Worm (Caenorhabditis elegans) whole organism, L3 larva: ENCODE measurements around the gene Y45G5AM.7.

Experiments
- R02D3.7 ChIP-seq: fragments of 150-350 bp; optimal IDR thresholded peaks from 2 replicates; lab custom pipeline; 2014; ENCODE audit warnings: missing biosample characterization, missing genetic modification characterization
- ZK546.5 ChIP-seq: sonication (generic microtip); optimal IDR thresholded peaks from 2 replicates; lab custom pipeline; 2017; ENCODE audit warnings: missing biosample characterization, missing genetic modification characterization
- ama-1 ChIP-seq: fragments of 150-350 bp; optimal IDR thresholded peaks from 2 replicates; lab custom pipeline; 2018
- ceh-16 ChIP-seq: sonication (generic microtip); optimal IDR thresholded peaks from 2 replicates; lab custom pipeline; 2017; ENCODE audit warnings: missing biosample characterization, missing genetic modification characterization
- ceh-9 ChIP-seq: sonication (generic microtip); optimal IDR thresholded peaks from 2 replicates; lab custom pipeline; 2018; ENCODE audit warnings: missing biosample characterization, missing genetic modification characterization
- daf-12 ChIP-seq: fragments of 150-350 bp; optimal IDR thresholded peaks from 2 replicates; lab custom pipeline; 2014; ENCODE audit warnings: missing biosample characterization, missing genetic modification reagents, missing genetic modification characterization
- egl-27 ChIP-seq: sonication (generic microtip); optimal IDR thresholded peaks from 4 replicates; lab custom pipeline; 2017; ENCODE audit warnings: missing biosample characterization, missing genetic modification reagents, missing genetic modification characterization
- egl-5 ChIP-seq: fragments of 150-350 bp; optimal IDR thresholded peaks from 2 replicates; lab custom pipeline; 2017; ENCODE audit warnings: missing biosample characterization, missing genetic modification reagents, missing genetic modification characterization, inconsistent platforms
- elt-1 ChIP-seq: fragments of 150-350 bp; optimal IDR thresholded peaks from 2 replicates; lab custom pipeline; 2014; ENCODE audit warnings: missing biosample characterization, missing genetic modification characterization
- elt-2 ChIP-seq: sonication (generic microtip); optimal IDR thresholded peaks from 2 replicates; lab custom pipeline; 2016; ENCODE audit warnings: missing genetic modification reagents, mild to moderate bottlenecking, missing genetic modification characterization, missing compliant biosample characterization
- elt-3 ChIP-seq, 3 experiments: fragments of 150-350 bp in 1 of 3; sonication (generic microtip) in 2 of 3; optimal IDR thresholded peaks; 2 replicates in 2 of 3; 4 replicates in 1 of 3; lab custom pipeline; 2014 to 2017; ENCODE audit warnings: missing biosample characterization in 3 of 3, missing genetic modification characterization in 3 of 3
- eor-1 ChIP-seq, 2 experiments: fragments of 150-350 bp; optimal IDR thresholded peaks; 2 replicates each; lab custom pipeline; 2014 to 2018; ENCODE audit warnings: missing biosample characterization in 2 of 2, missing genetic modification characterization in 2 of 2
- fkh-2 ChIP-seq: fragments of 150-350 bp; optimal IDR thresholded peaks from 2 replicates; lab custom pipeline; 2014; ENCODE audit warnings: missing biosample characterization, missing genetic modification reagents, missing genetic modification characterization
- fos-1 ChIP-seq: fragments of 150-350 bp; optimal IDR thresholded peaks from 2 replicates; lab custom pipeline; 2014; ENCODE audit warnings: missing biosample characterization, missing genetic modification characterization
- jun-1 ChIP-seq: fragments of 150-350 bp; optimal IDR thresholded peaks from 2 replicates; lab custom pipeline; 2014; ENCODE audit warnings: missing biosample characterization, missing genetic modification reagents, missing genetic modification characterization
- lin-15B ChIP-seq: fragments of 150-350 bp; optimal IDR thresholded peaks from 2 replicates; lab custom pipeline; 2014; ENCODE audit warnings: missing biosample characterization, missing genetic modification characterization
- lsy-12 ChIP-seq: sonication (generic microtip); optimal IDR thresholded peaks from 2 replicates; lab custom pipeline; 2016; ENCODE audit warnings: mild to moderate bottlenecking, missing genetic modification characterization, missing compliant biosample characterization
- nfya-1 ChIP-seq: sonication (generic microtip); optimal IDR thresholded peaks from 2 replicates; lab custom pipeline; 2017; ENCODE audit warnings: missing genetic modification characterization, mild to moderate bottlenecking, missing compliant biosample characterization, antibody characterized with exemption, moderate library complexity; ENCODE audit not compliant: insufficient read depth
- nhr-11 ChIP-seq: fragments of 150-350 bp; optimal IDR thresholded peaks from 2 replicates; lab custom pipeline; 2014; ENCODE audit warnings: missing biosample characterization, missing genetic modification characterization
- nhr-12 ChIP-seq: fragments of 150-350 bp; optimal IDR thresholded peaks from 2 replicates; lab custom pipeline; 2014; ENCODE audit warnings: missing biosample characterization, missing genetic modification characterization
- nhr-23 ChIP-seq: fragments of 150-350 bp; optimal IDR thresholded peaks from 2 replicates; lab custom pipeline; 2014; ENCODE audit warnings: missing biosample characterization, missing genetic modification reagents, missing genetic modification characterization
- nhr-237 ChIP-seq: fragments of 150-350 bp; optimal IDR thresholded peaks from 2 replicates; lab custom pipeline; 2014; ENCODE audit warnings: missing biosample characterization, missing genetic modification characterization
- nhr-25 ChIP-seq: sonication (generic microtip); optimal IDR thresholded peaks from 2 replicates; lab custom pipeline; 2017; ENCODE audit warnings: missing biosample characterization, missing genetic modification characterization
- nhr-28 ChIP-seq: fragments of 150-350 bp; optimal IDR thresholded peaks from 2 replicates; lab custom pipeline; 2014; ENCODE audit warnings: missing biosample characterization, missing genetic modification characterization
- nhr-67 ChIP-seq: fragments of 150-350 bp; optimal IDR thresholded peaks from 2 replicates; lab custom pipeline; 2014; ENCODE audit warnings: missing biosample characterization, missing genetic modification characterization
- nhr-76 ChIP-seq: fragments of 150-350 bp; sonication (generic microtip); optimal IDR thresholded peaks from 5 replicates; lab custom pipeline; 2014; ENCODE audit warnings: missing biosample characterization, missing genetic modification characterization
- nhr-77 ChIP-seq: fragments of 150-350 bp; optimal IDR thresholded peaks from 2 replicates; lab custom pipeline; 2014; ENCODE audit warnings: missing biosample characterization, missing genetic modification characterization
- pha-4 ChIP-seq: fragments of 150-350 bp; optimal IDR thresholded peaks from 2 replicates; lab custom pipeline; 2014; ENCODE audit warnings: missing biosample characterization, missing genetic modification reagents, missing genetic modification characterization
- pqm-1 ChIP-seq: fragments of 150-350 bp; optimal IDR thresholded peaks from 2 replicates; lab custom pipeline; 2017; ENCODE audit warnings: missing biosample characterization, missing genetic modification characterization, inconsistent platforms
- sea-2 ChIP-seq: fragments of 150-350 bp; sonication (generic microtip); optimal IDR thresholded peaks from 4 replicates; lab custom pipeline; 2014; ENCODE audit warnings: missing biosample characterization, missing genetic modification reagents, missing genetic modification characterization
- snpc-4 ChIP-seq: fragments of 150-350 bp; optimal IDR thresholded peaks from 2 replicates; lab custom pipeline; 2014; ENCODE audit warnings: missing biosample characterization, missing genetic modification characterization
- tbx-2 ChIP-seq: sonication (generic microtip); optimal IDR thresholded peaks from 2 replicates; lab custom pipeline; 2016; ENCODE audit warnings: mild to moderate bottlenecking, missing genetic modification characterization, missing compliant biosample characterization
- unc-62 ChIP-seq: fragments of 150-350 bp; sonication (generic microtip); optimal IDR thresholded peaks from 4 replicates; lab custom pipeline; 2014; ENCODE audit warnings: missing biosample characterization, missing genetic modification reagents, missing genetic modification characterization
- zag-1 ChIP-seq: fragments of 150-350 bp; optimal IDR thresholded peaks from 2 replicates; lab custom pipeline; 2014; ENCODE audit warnings: missing biosample characterization, missing genetic modification characterization
- ztf-11 ChIP-seq: fragments of 150-350 bp; optimal IDR thresholded peaks from 2 replicates; lab custom pipeline; 2014; ENCODE audit warnings: missing biosample characterization, missing genetic modification characterization
- ztf-4 ChIP-seq: fragments of 150-350 bp; optimal IDR thresholded peaks from 2 replicates; lab custom pipeline; 2014; ENCODE audit warnings: missing biosample characterization, missing genetic modification characterization

The Y45G5AM.7 gene

DNA sequence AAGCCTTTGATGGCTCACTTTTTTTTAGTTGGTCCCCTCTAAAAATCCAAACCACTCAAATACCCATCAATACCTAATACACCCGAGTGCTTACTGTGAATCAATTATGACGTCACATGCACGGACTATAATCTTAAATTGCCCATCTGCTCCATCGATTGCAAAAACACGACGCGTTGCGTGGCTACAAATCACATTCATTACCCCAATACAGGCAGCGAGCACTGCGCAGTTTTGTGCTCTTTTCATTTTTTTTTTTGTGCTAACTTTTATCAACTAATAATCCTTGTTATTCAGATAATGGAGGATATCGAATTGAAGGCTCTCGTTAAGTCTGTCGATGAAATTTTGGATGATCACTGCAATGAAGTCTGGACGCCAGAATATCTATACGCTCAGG lies 10.0 kb downstream of the Y45G5AM.7 start, which contains the start of gene Y45G5AM.5:
Gene Y45G5AM.5, plus strand, starts transcription at position 301 of the 400 bp plus-strand sequence.
- TF ChIP-seq R02D3.7 (tag; lab: Kevin White, UChicago) (no peak), nhr-28 (tag; lab: Kevin White, UChicago) (no peak), unc-62 (GFP tag; lab: Kevin White, UChicago) (no peak), lsy-12 (no peak), fos-1 (no peak), nhr-76 (tag; lab: Kevin White, UChicago) (no peak), egl-5 (tag; lab: Kevin White, UChicago) (no peak), elt-3 (tag; optimal IDR thresholded peaks at IDR 0.05; lab: Kevin White, UChicago) (no peak), nhr-23 (tag; lab: Kevin White, UChicago) (no peak), nhr-237 (no peak), ceh-9 (tag; lab: Kevin White, UChicago) (no peak), daf-12 (tag; lab: Kevin White, UChicago) (no peak), nhr-25 (tag; lab: Kevin White, UChicago) (no peak), ceh-16 (tag; lab: Kevin White, UChicago) (no peak), egl-27 (no peak), zag-1 (tag; lab: Kevin White, UChicago) (no peak)
- TF ChIP-seq, all 47 proteins: peak for 0

DNA sequence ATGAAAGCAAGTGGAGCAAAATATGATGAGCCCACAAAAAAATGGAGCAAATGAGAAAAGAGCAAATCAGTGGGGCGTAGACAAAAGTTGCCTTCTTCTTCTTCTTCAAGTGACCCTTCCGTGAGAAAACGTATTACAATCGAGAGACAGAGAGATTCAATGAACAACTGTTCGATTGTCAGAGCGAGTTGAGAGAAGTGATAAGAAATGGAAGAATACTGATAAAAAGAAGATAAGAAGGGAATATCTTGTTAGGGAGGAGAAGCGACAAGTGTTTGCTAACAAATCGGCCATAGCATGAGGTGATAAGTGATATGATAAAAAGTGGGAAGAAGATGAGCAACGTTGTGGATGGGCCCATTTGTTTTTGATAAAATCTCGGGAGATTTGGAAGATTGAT lies 12.7 kb downstream of the Y45G5AM.7 start:
- peak; percentile 12 for TF ChIP-seq nfya-1
- TF ChIP-seq nhr-23 (tag; lab: Kevin White, UChicago), result no peak
- TF ChIP-seq elt-2 (tag; lab: Kevin White, UChicago), result peak; percentile 16

DNA sequence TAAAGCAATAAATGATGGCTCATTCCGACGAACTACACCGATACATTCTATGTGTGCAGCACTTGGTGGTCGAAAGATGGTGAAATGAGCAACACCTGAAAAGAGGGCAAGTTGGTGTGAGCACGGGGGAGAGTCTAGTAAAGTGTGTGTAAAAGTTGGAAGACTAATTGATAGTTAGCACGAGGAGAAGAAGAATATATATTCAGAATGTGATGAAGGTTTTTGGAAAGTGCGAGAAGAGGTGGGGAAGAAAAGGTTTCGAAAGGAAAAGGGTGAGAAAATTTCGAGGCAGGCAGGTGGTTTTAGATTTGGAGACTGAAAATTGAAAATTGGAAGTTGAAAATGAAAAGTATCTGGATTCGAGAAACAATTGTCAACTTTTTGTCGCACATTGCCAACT lies 17.8 kb downstream of the Y45G5AM.7 start, which contains the start of gene Y45G5AM.6:
Gene Y45G5AM.6, minus strand, starts transcription at position 101 of the 400 bp plus-strand sequence.
- TF ChIP-seq fkh-2 (tag; lab: Kevin White, UChicago) (no peak), nfya-1 (no peak), egl-27 (no peak), eor-1 (tag; optimal IDR thresholded peaks at IDR 0.05; lab: Kevin White, UChicago) (no peak), lsy-12 (no peak), daf-12 (tag; lab: Kevin White, UChicago) (no peak), ztf-4 (no peak), nhr-237 (no peak), nhr-25 (tag; lab: Kevin White, UChicago) (no peak), elt-2 (tag; lab: Kevin White, UChicago) (no peak), jun-1 (tag; lab: Kevin White, UChicago) (no peak), lin-15B (no peak), unc-62 (GFP tag; lab: Kevin White, UChicago) (no peak), snpc-4 (no peak)
- TF ChIP-seq, all 47 proteins: peak for 0

DNA sequence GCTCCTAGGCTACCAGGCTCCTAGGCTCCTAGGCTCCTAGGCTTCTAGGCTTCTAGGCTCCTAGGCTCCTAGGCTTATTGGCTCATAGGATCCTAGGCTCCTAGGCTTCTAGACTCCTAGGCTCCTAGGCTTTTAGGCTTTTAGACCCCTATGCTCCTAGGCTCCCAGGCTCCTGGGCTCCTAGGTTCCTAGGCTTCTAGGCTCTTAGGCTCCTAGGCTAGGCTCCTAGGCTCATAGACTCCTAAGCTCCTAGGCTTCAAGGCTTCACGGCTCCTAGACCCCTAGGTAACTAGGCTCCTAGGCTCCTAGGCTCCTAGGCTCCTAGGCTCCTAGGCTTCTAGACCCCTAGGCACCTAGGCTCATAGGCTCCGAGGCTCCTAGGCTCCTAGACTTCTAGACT lies 18.6 kb downstream of the Y45G5AM.7 start:
- TF ChIP-seq nhr-28 (tag; lab: Kevin White, UChicago) (no peak), R02D3.7 (tag; lab: Kevin White, UChicago) (no peak), ztf-11 (tag; lab: Kevin White, UChicago) (no peak), pha-4 (tag; lab: Kevin White, UChicago) (no peak), ama-1 (lab: Kevin White, UChicago) (no peak), eor-1 (tag; optimal IDR thresholded peaks at IDR 0.05; lab: Kevin White, UChicago) (no peak), ZK546.5 (tag; lab: Kevin White, UChicago) (no peak), snpc-4 (no peak), nfya-1 (no peak), egl-27 (no peak), sea-2 (GFP tag; lab: Kevin White, UChicago) (no peak), fos-1 (no peak), nhr-11 (tag; lab: Kevin White, UChicago) (no peak), nhr-67 (no peak), tbx-2 (tag; lab: Kevin White, UChicago) (no peak), ceh-9 (tag; lab: Kevin White, UChicago) (no peak), zag-1 (tag; lab: Kevin White, UChicago) (no peak), lin-15B (no peak), nhr-77 (no peak), elt-1 (tag; lab: Kevin White, UChicago) (no peak)
- TF ChIP-seq, all 47 proteins: peak for 0

DNA sequence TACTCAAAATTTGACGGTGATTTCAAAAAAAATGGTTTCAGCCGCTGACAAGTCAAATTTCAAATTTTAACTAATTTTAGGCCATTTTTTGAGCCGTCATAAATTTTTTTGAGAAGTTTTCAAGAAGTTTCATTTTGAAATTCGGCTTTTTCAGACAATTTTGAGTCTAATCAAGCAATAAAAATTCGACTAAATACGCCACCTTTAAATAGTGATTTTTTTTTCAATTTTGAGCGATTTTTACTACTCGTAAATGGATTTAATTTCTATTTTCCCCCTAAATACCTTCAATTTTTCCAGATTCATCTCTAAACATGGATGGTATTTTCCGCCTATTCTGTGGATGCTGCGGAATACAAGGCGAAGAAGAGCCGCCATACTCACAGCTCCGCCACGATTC lies 25.8 kb downstream of the Y45G5AM.7 start, which contains the start of gene Y45G5AL.1:
Gene Y45G5AL.1, plus strand, starts transcription at position 301 of the 400 bp plus-strand sequence.
- no peak for TF ChIP-seq ztf-11 (tag; lab: Kevin White, UChicago)
- no peak for TF ChIP-seq fos-1
- no peak for TF ChIP-seq daf-12 (tag; lab: Kevin White, UChicago)
- no peak for TF ChIP-seq nhr-12
- TF ChIP-seq pqm-1 (tag; lab: Kevin White, UChicago), result no peak
- no peak for TF ChIP-seq nhr-237
- TF ChIP-seq pha-4 (tag; lab: Kevin White, UChicago), result no peak
- TF ChIP-seq nhr-11 (tag; lab: Kevin White, UChicago), result no peak
- TF ChIP-seq ztf-4, result no peak
- no peak for TF ChIP-seq fkh-2 (tag; lab: Kevin White, UChicago)
- no peak for TF ChIP-seq unc-62 (GFP tag; lab: Kevin White, UChicago)
